Fruit fly (Drosophila melanogaster) whole organism, pupa: ENCODE results near the gene Tango5.

Experiments
- CG4496 ChIP-seq: fragments of 200-800 bp; sonication (Bioruptor generic); IDR thresholded peaks from 3 replicates; pipeline ENCODE4 v1.3.6; 2022; ENCODE audit warnings: missing biosample characterization, missing genetic modification characterization
- Pif1B ChIP-seq: fragments of 200-800 bp; sonication (Bioruptor generic); optimal IDR thresholded peaks from 3 replicates; lab custom pipeline; 2016; ENCODE audit warnings: missing biosample characterization, missing genetic modification characterization

DNA sequence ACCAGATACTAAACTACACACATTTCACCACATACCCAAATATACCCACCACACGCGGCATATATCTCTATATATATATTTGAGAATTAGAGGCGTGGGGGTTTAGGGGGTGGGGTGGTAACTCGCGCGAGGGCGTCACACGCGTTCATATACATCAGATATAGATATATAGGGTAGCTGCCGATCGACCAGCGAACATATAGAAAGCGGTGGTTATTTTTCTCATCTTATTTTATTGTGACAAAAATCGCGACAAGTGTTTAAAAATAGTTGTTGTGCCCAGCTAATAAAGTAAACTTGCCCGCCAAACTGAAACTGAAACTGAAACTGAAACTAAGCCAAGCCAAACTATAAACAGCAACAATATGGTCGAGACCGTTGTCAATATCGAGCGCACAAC lies 8.4 kb upstream of the Tango5 start:
- TF ChIP-seq CG4496 (GFP tag; lab: Robert Waterston, UW) (no peak), Pif1B (no peak)
